Comparison of ENCODE assay signal across 4 fruit fly cellular contexts in the genomic region with DNA sequence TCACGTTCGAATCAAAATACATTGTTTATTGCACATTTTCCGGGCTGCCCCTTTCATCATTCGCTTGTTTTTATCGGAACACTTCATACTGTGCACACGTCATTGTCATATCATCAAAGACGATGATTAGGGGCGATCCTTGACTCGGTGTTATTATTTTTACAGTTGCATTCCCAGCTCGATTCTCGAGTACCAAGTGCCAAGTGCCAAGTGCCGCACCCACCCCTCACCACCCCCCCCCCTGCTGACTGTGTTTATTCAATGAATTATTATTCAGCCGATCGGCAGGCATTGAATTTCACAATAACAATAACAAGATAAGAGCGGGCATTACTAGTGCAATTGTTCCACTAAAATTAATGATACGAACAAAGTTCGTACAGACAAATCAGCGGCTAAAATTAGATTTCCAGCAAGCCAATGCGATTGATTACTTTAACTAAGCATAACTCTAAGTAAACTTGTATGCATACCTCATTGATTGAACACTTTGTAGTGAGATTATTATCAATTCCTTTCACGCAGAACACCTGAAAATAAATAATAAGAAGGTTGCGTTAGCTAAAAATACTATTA.
TF ChIP-seq lines count a peak whose summit lies in the region.

No protein-coding gene starts in this region.

- no peak for TF ChIP-seq CTCF in whole organism, embryonic (GFP tag; optimal IDR thresholded peaks at IDR 0.05; lab: Kevin White, UChicago)

TF ChIP-seq in whole organism, adult, 20 proteins besides CTCF, POLR2A, EP300 and RAD21:
- TF ChIP-seq CG11617 (GFP tag; optimal IDR thresholded peaks at IDR 0.05; lab: Kevin White, UChicago) (no peak), Mnt (GFP tag; optimal IDR thresholded peaks at IDR 0.05; lab: Kevin White, UChicago) (no peak), ovo (GFP tag; optimal IDR thresholded peaks at IDR 0.05; lab: Kevin White, UChicago) (peak; percentile 73), CG33017 (tag; optimal IDR thresholded peaks at IDR 0.05; lab: Kevin White, UChicago) (peak; percentile 18), bab1 (GFP tag; optimal IDR thresholded peaks at IDR 0.05; lab: Kevin White, UChicago) (peak; percentile 7), Crg-1 (GFP tag; optimal IDR thresholded peaks at IDR 0.05; lab: Kevin White, UChicago) (no peak), cnc (optimal IDR thresholded peaks at IDR 0.05; lab: Kevin White, UChicago) (no peak), CG1620 (GFP tag; optimal IDR thresholded peaks at IDR 0.05; lab: Kevin White, UChicago) (no peak), cic (GFP tag; optimal IDR thresholded peaks at IDR 0.05; lab: Kevin White, UChicago) (peak; percentile 99), tj (GFP tag; optimal IDR thresholded peaks at IDR 0.05; lab: Kevin White, UChicago) (peak; percentile 65), Hr96 (GFP tag; optimal IDR thresholded peaks at IDR 0.05; lab: Kevin White, UChicago) (peak; percentile 53), CG5204 (GFP tag; optimal IDR thresholded peaks at IDR 0.05; lab: Kevin White, UChicago) (peak; percentile 22), CG7045 (GFP tag; optimal IDR thresholded peaks at IDR 0.05; lab: Kevin White, UChicago) (no peak), kay (GFP tag; lab: Kevin White, UChicago; ENCODE audit: borderline replicate concordance) (peak; percentile 77), pad (GFP tag; optimal IDR thresholded peaks at IDR 0.05; lab: Kevin White, UChicago) (no peak), toe (GFP tag; optimal IDR thresholded peaks at IDR 0.05; lab: Kevin White, UChicago) (peak; percentile 4), CG14711 (tag; optimal IDR thresholded peaks at IDR 0.05; lab: Kevin White, UChicago) (no peak), CG12768 (GFP tag; optimal IDR thresholded peaks at IDR 0.05; lab: Kevin White, UChicago) (peak; percentile 68)
TF ChIP-seq in whole organism, adult: peak in this region for 10.

TF ChIP-seq in whole organism, embryonic, 481 proteins besides CTCF, POLR2A, EP300 and RAD21 (continues in another document):
- TF ChIP-seq CG18619 (GFP tag; optimal IDR thresholded peaks at IDR 0.05; lab: Kevin White, UChicago) (no peak), ssp (GFP tag; IDR thresholded peaks at IDR 0.05; lab: Robert Waterston, UW) (no peak), Hand (GFP tag; optimal IDR thresholded peaks at IDR 0.05; lab: Kevin White, UChicago) (no peak), Atf6 (GFP tag; IDR thresholded peaks at IDR 0.05; lab: Robert Waterston, UW) (no peak), CG4328 (GFP tag; optimal IDR thresholded peaks at IDR 0.05; lab: Kevin White, UChicago) (no peak), CG18011 (GFP tag; optimal IDR thresholded peaks at IDR 0.05; lab: Kevin White, UChicago) (no peak), tin (GFP tag; optimal IDR thresholded peaks at IDR 0.05; lab: Kevin White, UChicago) (no peak), eve (GFP tag; optimal IDR thresholded peaks at IDR 0.05; lab: Kevin White, UChicago) (no peak), trh (GFP tag; optimal IDR thresholded peaks at IDR 0.05; lab: Kevin White, UChicago) (no peak), Drgx (GFP tag; IDR thresholded peaks at IDR 0.05; lab: Robert Waterston, UW) (no peak), fu2 (GFP tag; optimal IDR thresholded peaks at IDR 0.05; lab: Kevin White, UChicago) (no peak), CG8944 (GFP tag; optimal IDR thresholded peaks at IDR 0.05; lab: Kevin White, UChicago) (no peak), HLH3B (GFP tag; IDR thresholded peaks at IDR 0.05; lab: Robert Waterston, UW) (no peak), BtbVII (GFP tag; optimal IDR thresholded peaks at IDR 0.05; lab: Kevin White, UChicago) (no peak), CG3995 (GFP tag; optimal IDR thresholded peaks at IDR 0.05; lab: Kevin White, UChicago) (no peak), CG8290 (GFP tag; optimal IDR thresholded peaks at IDR 0.05; lab: Kevin White, UChicago) (no peak), CG8290 (tag; optimal IDR thresholded peaks at IDR 0.05; lab: Kevin White, UChicago) (peak in 1 of 2 experiments; percentile 6), crc (GFP tag; optimal IDR thresholded peaks at IDR 0.05; lab: Kevin White, UChicago) (no peak), gce (GFP tag; IDR thresholded peaks at IDR 0.05; lab: Robert Waterston, UW) (no peak), bigmax (GFP tag; optimal IDR thresholded peaks at IDR 0.05; lab: Kevin White, UChicago) (no peak), vnd (GFP tag; IDR thresholded peaks at IDR 0.05; lab: Robert Waterston, UW; ENCODE audit: partially characterized antibody) (0 out of 3 replicates have a peak, but pooled peaks have one; percentile 36), CG17568 (GFP tag; optimal IDR thresholded peaks at IDR 0.05; lab: Kevin White, UChicago) (no peak), pho (GFP tag; optimal IDR thresholded peaks at IDR 0.05; lab: Kevin White, UChicago) (no peak)

TF ChIP-seq in whole organism, prepupa, 60 proteins besides CTCF, POLR2A, EP300 and RAD21:
- TF ChIP-seq vri (GFP tag; optimal IDR thresholded peaks at IDR 0.05; lab: Kevin White, UChicago), result peak; percentile 11
- TF ChIP-seq CG3919 (GFP tag; optimal IDR thresholded peaks at IDR 0.05; lab: Kevin White, UChicago), result no peak
- TF ChIP-seq Eip78C (GFP tag; lab: Kevin White, UChicago), result peak; percentile 25
- no peak for TF ChIP-seq achi (GFP tag; optimal IDR thresholded peaks at IDR 0.05; lab: Kevin White, UChicago)
- TF ChIP-seq CG16779 (tag; optimal IDR thresholded peaks at IDR 0.05; lab: Kevin White, UChicago), result peak; percentile 52
- TF ChIP-seq fkh (GFP tag; optimal IDR thresholded peaks at IDR 0.05; lab: Kevin White, UChicago), result peak; percentile 13
- TF ChIP-seq lz (GFP tag; optimal IDR thresholded peaks at IDR 0.05; lab: Kevin White, UChicago), result no peak

TF ChIP-seq in whole organism, wandering third instar larva, 38 proteins besides CTCF, POLR2A, EP300 and RAD21:
- TF ChIP-seq OdsH (GFP tag; optimal IDR thresholded peaks at IDR 0.05; lab: Kevin White, UChicago), result no peak
- no peak for TF ChIP-seq Dif (GFP tag; optimal IDR thresholded peaks at IDR 0.05; lab: Kevin White, UChicago; ENCODE audit: partially characterized antibody)
- no peak for TF ChIP-seq Rel (GFP tag; optimal IDR thresholded peaks at IDR 0.05; lab: Kevin White, UChicago)
- TF ChIP-seq Rel (tag; optimal IDR thresholded peaks at IDR 0.05; lab: Kevin White, UChicago), result peak; percentile 81
TF ChIP-seq in whole organism, wandering third instar larva: peak in this region for 1.
